Fruit fly (Drosophila melanogaster): Measurements from ENCODE around the gene TyrRII.
"Not testable (repeated sequence)": the region's sequence is repeated elsewhere in the genome, so short reads cannot be mapped to it uniquely, and the experiment has no call there.

Gene TyrRII

dm6 chr3R:17718051-17718693 is 18.2 kb upstream of the TyrRII start, which contains the start of gene osa:
TSS of gene osa (minus strand) at chr3R:17718350.
- no peak for TF ChIP-seq EcR (GFP tag; optimal IDR thresholded peaks at IDR 0.05)
- TF ChIP-seq Dll (optimal IDR thresholded peaks at IDR 0.05) = no peak
- TF ChIP-seq CG8478 (optimal IDR thresholded peaks at IDR 0.05) = no peak
- no peak for TF ChIP-seq psq (optimal IDR thresholded peaks at IDR 0.05)
- no peak for TF ChIP-seq pan (optimal IDR thresholded peaks at IDR 0.05)
- TF ChIP-seq usp (GFP tag; optimal IDR thresholded peaks at IDR 0.05) = no peak

DNA sequence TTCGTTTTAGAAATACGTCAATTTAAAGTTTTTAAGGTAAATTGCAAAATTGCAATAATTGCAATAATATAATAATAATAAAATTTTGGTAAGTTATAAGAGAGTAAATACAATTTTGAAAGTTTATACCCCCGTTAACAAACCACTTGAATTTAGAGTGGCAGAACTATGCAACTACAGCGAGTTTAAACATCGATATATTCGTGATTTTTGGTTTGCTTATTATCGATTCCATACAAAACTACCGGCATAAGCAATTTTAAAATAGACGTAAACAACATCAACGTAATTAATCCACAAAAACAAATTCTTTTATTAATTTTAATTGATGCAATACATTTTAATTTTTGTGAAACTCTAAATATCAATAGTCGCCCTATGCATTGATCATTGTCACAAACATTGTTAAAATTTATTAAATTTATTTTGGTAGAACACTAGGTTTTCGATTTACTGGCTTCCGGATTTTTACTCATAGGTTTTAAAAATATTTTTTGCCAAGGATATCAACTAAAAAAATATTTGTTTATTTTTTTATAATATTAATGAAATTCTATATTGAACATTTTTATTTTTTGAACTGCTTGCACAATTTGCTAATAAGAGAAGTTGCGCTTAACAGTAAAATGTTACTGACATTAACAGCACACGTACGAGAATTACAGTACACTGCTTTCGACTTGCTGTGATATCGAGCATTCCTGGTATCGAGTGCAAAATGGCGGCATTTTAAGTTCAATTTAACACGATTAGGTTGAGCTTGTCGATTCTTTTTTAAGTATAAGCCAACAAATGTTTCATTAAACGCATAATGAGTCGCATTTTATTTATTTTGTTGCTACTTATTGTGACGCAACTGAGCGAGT is 17.4 kb upstream of the TyrRII start, which contains the start of gene Pxt:
Pxt (plus strand) TSS at position 695 of the 866 bp plus-strand sequence.
- TF ChIP-seq psq (optimal IDR thresholded peaks at IDR 0.05) (no peak), pan (optimal IDR thresholded peaks at IDR 0.05) (no peak), Dll (optimal IDR thresholded peaks at IDR 0.05) (no peak)

dm6 chr3R:17724963-17725362 is 11.4 kb upstream of the TyrRII start, which contains the start of gene Atg8b:
TSS of gene Atg8b (minus strand) at chr3R:17725063.
- TF ChIP-seq CG8478 (optimal IDR thresholded peaks at IDR 0.05) = no peak
- no peak for TF ChIP-seq pan (optimal IDR thresholded peaks at IDR 0.05)
- no peak for TF ChIP-seq usp (GFP tag; optimal IDR thresholded peaks at IDR 0.05)
- no peak for TF ChIP-seq EcR (GFP tag; optimal IDR thresholded peaks at IDR 0.05)
- TF ChIP-seq Dll (optimal IDR thresholded peaks at IDR 0.05) = no peak
- TF ChIP-seq psq (optimal IDR thresholded peaks at IDR 0.05) = no peak

DNA sequence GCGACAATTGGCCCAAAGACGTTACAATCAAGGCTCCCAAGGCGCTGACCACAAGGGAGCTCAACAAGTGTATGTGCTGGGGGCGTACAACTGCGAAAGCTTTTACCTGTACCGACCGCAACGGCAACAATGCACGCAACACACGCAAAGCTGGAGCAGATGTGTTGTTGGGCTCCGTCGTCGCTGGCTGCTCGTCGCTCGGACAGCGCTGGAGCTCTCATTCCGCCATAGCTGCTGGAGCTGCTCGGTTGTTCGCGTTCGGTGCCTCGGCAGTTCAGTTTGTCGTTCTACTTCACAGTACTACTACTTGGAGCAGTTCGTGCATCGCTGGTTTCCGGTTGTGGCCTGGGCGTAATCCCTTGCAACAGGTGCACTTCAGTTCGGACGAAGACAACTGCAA is 10.9 kb upstream of the TyrRII start, which contains the start of gene Lgr1:
Lgr1 (plus strand) TSS at position 220 of the 400 bp plus-strand sequence.
- TF ChIP-seq CG8478 (optimal IDR thresholded peaks at IDR 0.05) = no peak
- TF ChIP-seq Dll (optimal IDR thresholded peaks at IDR 0.05) = no peak
- TF ChIP-seq psq (optimal IDR thresholded peaks at IDR 0.05) = no peak

- TF ChIP-seq psq (optimal IDR thresholded peaks at IDR 0.05) = no peak
These were observed 3.1 kb upstream of the TyrRII start, which contains the start of gene CG14321 for dm6 chr3R:17733261-17733660. TSS of gene CG14321 (plus strand) at chr3R:17733598.

DNA sequence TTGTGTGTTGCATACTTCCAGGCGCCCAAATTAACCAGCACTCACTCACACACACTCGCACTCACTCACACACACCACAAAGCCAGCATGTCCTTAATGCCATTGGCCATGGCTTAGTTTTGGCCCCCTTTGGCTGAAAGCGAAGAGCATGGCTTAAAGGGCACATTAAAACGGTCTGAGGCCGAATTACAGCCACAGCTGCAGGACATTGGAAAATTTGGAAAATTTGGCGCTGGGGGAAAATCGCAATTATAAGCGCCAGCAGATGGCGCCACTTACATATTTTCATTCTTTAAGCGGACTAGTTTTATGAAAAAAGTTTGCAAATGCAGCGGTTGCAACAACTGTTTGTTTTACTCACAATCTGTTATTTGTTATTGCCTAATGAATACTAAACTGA is 6.1 kb downstream of the TyrRII start:
- TF ChIP-seq CG8478 (optimal IDR thresholded peaks at IDR 0.05) (no peak), EcR (GFP tag; optimal IDR thresholded peaks at IDR 0.05) (no peak), usp (GFP tag; optimal IDR thresholded peaks at IDR 0.05) (no peak), pan (optimal IDR thresholded peaks at IDR 0.05) (no peak), psq (optimal IDR thresholded peaks at IDR 0.05) (no peak), Dll (optimal IDR thresholded peaks at IDR 0.05) (no peak)

dm6 chr3R:17758905-17759304 is 22.5 kb downstream of the TyrRII start:
- TF ChIP-seq usp (GFP tag; optimal IDR thresholded peaks at IDR 0.05) (no peak), psq (optimal IDR thresholded peaks at IDR 0.05) (no peak), pan (optimal IDR thresholded peaks at IDR 0.05) (no peak), CG8478 (optimal IDR thresholded peaks at IDR 0.05) (no peak), Dll (optimal IDR thresholded peaks at IDR 0.05) (no peak), EcR (GFP tag; optimal IDR thresholded peaks at IDR 0.05) (no peak)

dm6 chr3R:17759773-17760476 is 23.5 kb downstream of the TyrRII start:
- TF ChIP-seq Dll (optimal IDR thresholded peaks at IDR 0.05) (no peak), pan (optimal IDR thresholded peaks at IDR 0.05) (no peak), EcR (GFP tag; optimal IDR thresholded peaks at IDR 0.05) (no peak), CG8478 (optimal IDR thresholded peaks at IDR 0.05) (no peak), psq (optimal IDR thresholded peaks at IDR 0.05) (no peak), usp (GFP tag; optimal IDR thresholded peaks at IDR 0.05) (no peak)

dm6 chr3R:17762261-17762660 is 25.9 kb downstream of the TyrRII start:
- TF ChIP-seq usp (GFP tag; optimal IDR thresholded peaks at IDR 0.05) = no peak
- TF ChIP-seq psq (optimal IDR thresholded peaks at IDR 0.05) = no peak
- TF ChIP-seq pan (optimal IDR thresholded peaks at IDR 0.05) = no peak
- no peak for TF ChIP-seq CG8478 (optimal IDR thresholded peaks at IDR 0.05)
- TF ChIP-seq Dll (optimal IDR thresholded peaks at IDR 0.05) = no peak
- TF ChIP-seq EcR (GFP tag; optimal IDR thresholded peaks at IDR 0.05) = no peak

DNA sequence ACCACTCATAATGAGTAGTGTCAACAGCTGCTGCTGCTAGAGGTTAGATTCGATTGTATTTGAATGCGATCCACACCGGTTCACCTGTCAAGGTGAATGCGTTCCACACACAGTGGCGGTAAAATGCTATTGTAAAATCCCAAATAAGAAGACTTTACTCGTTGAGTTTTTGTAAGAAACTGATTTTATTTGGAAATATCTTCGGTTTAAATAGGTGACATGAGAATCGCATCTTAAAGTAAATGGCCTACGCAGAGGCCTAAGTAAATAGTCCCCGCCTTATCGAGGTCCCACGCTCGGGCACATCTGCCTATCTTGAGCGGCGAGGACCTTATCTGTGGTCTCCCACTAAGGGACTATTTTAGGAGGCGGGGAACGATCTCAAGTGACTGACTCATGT is 26.7 kb downstream of the TyrRII start, which contains the start of gene TyrR:
TyrR (minus strand) TSS at position 101 of the 400 bp plus-strand sequence.
- not testable (repeated sequence) for TF ChIP-seq Dll (optimal IDR thresholded peaks at IDR 0.05); psq (optimal IDR thresholded peaks at IDR 0.05); usp (GFP tag; optimal IDR thresholded peaks at IDR 0.05)

dm6 chr3R:17773893-17774292 is 37.5 kb downstream of the TyrRII start:
- TF ChIP-seq psq (optimal IDR thresholded peaks at IDR 0.05) (no peak), usp (GFP tag; optimal IDR thresholded peaks at IDR 0.05) (no peak), CG8478 (optimal IDR thresholded peaks at IDR 0.05) (no peak)

DNA sequence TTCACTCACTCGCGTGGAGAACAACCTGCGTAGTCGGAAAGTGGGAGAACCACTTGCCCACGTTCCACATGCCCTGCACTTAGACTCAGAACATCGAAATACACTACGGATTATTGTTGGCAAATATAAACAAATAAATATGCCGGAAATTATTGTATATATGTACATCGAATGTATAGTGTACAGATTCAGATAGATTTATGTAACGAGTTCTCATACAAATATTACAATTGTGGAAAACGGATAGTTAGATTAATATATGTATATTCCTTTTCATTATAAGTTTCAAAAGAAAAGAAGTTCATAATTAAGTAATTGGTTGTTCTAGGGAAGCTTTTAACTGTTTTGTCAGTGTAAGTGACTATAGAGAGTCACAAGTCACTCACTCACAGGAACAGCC is 38.1 kb downstream of the TyrRII start:
- TF ChIP-seq usp (GFP tag; optimal IDR thresholded peaks at IDR 0.05) = no peak
- no peak for TF ChIP-seq CG8478 (optimal IDR thresholded peaks at IDR 0.05)
- TF ChIP-seq Dll (optimal IDR thresholded peaks at IDR 0.05) = no peak
- no peak for TF ChIP-seq EcR (GFP tag; optimal IDR thresholded peaks at IDR 0.05)
- TF ChIP-seq pan (optimal IDR thresholded peaks at IDR 0.05) = no peak
- TF ChIP-seq psq (optimal IDR thresholded peaks at IDR 0.05) = no peak

Data from whole organism.